Worm (Caenorhabditis elegans): ENCODE measurements around the gene ZC196.8.

Gene ZC196.8

DNA sequence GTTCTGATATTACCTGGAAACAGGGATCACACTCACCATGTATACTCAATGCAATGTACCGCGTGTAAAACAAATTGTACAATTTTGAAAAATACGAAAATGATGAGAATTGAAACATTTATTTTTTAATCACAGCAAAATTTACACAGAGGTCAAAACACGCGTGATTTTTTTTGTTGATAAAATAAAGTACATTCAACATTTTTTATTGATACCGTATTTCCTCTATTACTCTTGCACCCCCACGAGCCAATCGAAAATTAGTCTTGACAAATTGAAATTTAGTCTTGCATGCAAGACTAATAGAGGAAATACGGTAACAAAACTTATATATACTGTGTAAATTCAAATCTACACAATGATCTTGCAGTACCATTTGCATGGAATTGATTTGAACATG, 34.4 kb downstream of the ZC196.8 start, which contains the start of gene ZC190.8:
ZC190.8 (minus strand) TSS at position 101 of the 400 bp plus-strand sequence.
- TF ChIP-seq ceh-83 (GFP tag; optimal IDR thresholded peaks at IDR 0.05) (no peak), nhr-237 (tag; optimal IDR thresholded peaks at IDR 0.05) (no peak), sem-2 (GFP tag; optimal IDR thresholded peaks at IDR 0.05) (no peak), nhr-76 (tag; optimal IDR thresholded peaks at IDR 0.05) (no peak), elt-1 (tag; optimal IDR thresholded peaks at IDR 0.05; ENCODE audit: borderline replicate concordance, insufficient read depth) (no peak), pha-4 (tag; optimal IDR thresholded peaks at IDR 0.05) (no peak), zip-8 (tag; optimal IDR thresholded peaks at IDR 0.05) (no peak), nhr-2 (tag; optimal IDR thresholded peaks at IDR 0.05) (no peak), drap-1 (GFP tag; optimal IDR thresholded peaks at IDR 0.05) (no peak), mab-5 (tag; optimal IDR thresholded peaks at IDR 0.05) (no peak), elt-3 (tag; optimal IDR thresholded peaks at IDR 0.05) (no peak), M03D4.4 (tag; optimal IDR thresholded peaks at IDR 0.05) (no peak), ham-2 (GFP tag; optimal IDR thresholded peaks at IDR 0.05) (no peak), ceh-43 (GFP tag; optimal IDR thresholded peaks at IDR 0.05) (no peak)

- TF ChIP-seq drap-1 (GFP tag; optimal IDR thresholded peaks at IDR 0.05) (no peak), tbx-8 (GFP tag; optimal IDR thresholded peaks at IDR 0.05) (no peak)
Observed at ce11 chrV:8686764-8687163, 35.3 kb downstream of the ZC196.8 start, which contains the start of gene ZC190.7. Gene ZC190.7 (minus strand): TSS chrV:8686864.

DNA sequence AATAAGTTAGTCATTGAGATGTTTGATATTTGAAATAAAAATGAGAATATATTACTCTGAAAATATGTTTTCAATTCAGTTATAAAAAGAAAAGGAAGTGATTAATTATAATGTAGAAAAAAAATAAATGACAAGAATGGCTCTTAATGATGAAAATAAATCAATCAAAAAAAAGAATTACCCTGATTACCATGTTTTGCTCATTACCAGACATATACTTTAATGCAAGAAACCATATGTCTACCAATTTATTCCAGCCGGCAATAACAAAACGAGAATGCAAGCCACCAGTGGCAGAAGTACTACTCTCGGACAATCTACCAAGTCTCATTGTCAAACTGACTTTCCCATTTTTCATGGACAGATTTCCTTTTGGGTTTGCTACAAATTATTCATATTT, 38.3 kb downstream of the ZC196.8 start:
- TF ChIP-seq sptf-1 (tag; optimal IDR thresholded peaks at IDR 0.05) = no peak
- TF ChIP-seq nhr-237 (tag; optimal IDR thresholded peaks at IDR 0.05) = no peak
- TF ChIP-seq zip-8 (tag; optimal IDR thresholded peaks at IDR 0.05) = no peak
- TF ChIP-seq unc-62 (GFP tag; optimal IDR thresholded peaks at IDR 0.05) = no peak
- no peak for TF ChIP-seq mls-2 (tag; optimal IDR thresholded peaks at IDR 0.05)
- TF ChIP-seq mep-1 (tag; optimal IDR thresholded peaks at IDR 0.05) = no peak
- no peak for TF ChIP-seq hlh-1 (tag; optimal IDR thresholded peaks at IDR 0.05)
- no peak for TF ChIP-seq ceh-43 (GFP tag; optimal IDR thresholded peaks at IDR 0.05)
- TF ChIP-seq ham-2 (GFP tag; optimal IDR thresholded peaks at IDR 0.05) = no peak
- no peak for TF ChIP-seq lsy-2 (tag; optimal IDR thresholded peaks at IDR 0.05)
- TF ChIP-seq lin-13 (tag; optimal IDR thresholded peaks at IDR 0.05) = no peak
- no peak for TF ChIP-seq ztf-11 (tag; optimal IDR thresholded peaks at IDR 0.05)
- no peak for TF ChIP-seq mab-5 (tag; optimal IDR thresholded peaks at IDR 0.05)
- TF ChIP-seq lin-32 (GFP tag; optimal IDR thresholded peaks at IDR 0.05) = no peak
- TF ChIP-seq snpc-4 (tag; optimal IDR thresholded peaks at IDR 0.05) = no peak
- no peak for TF ChIP-seq cnd-1 (tag; optimal IDR thresholded peaks at IDR 0.05)
- no peak for TF ChIP-seq nhr-2 (tag; optimal IDR thresholded peaks at IDR 0.05)
- TF ChIP-seq unc-120 (tag; optimal IDR thresholded peaks at IDR 0.05; ENCODE audit: poor library complexity, severe bottlenecking) = no peak
- no peak for TF ChIP-seq ceh-39 (tag; optimal IDR thresholded peaks at IDR 0.05)
- TF ChIP-seq sem-2 (GFP tag; optimal IDR thresholded peaks at IDR 0.05) = no peak

DNA sequence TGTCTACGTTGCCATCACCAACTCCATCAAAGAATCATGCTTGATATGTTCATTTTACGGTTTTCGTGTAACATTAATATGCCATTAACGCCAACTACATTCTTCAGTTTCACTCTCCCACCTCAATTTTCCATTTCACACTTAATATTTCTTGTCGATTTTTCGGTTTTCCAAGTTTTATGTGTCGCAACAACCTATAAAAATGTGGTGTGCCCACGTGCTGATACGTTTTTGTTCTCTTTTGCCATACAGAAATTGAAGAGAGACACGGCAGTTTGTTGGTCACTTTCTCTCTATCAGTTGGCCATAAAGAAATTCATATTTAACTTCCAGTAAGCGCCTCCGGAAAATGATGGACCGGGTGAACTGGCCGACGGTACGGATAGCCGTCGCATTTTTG, 39.3 kb downstream of the ZC196.8 start, which contains the start of gene cln-3.3:
cln-3.3 (plus strand) TSS at position 334 of the 400 bp plus-strand sequence.
- TF ChIP-seq ceh-43 (GFP tag; optimal IDR thresholded peaks at IDR 0.05) (no peak), mls-2 (tag; optimal IDR thresholded peaks at IDR 0.05) (no peak), sem-2 (GFP tag; optimal IDR thresholded peaks at IDR 0.05) (no peak), ham-2 (GFP tag; optimal IDR thresholded peaks at IDR 0.05) (no peak), nhr-12 (tag; optimal IDR thresholded peaks at IDR 0.05) (no peak), elt-3 (tag; optimal IDR thresholded peaks at IDR 0.05) (no peak), snpc-4 (tag; optimal IDR thresholded peaks at IDR 0.05) (no peak), ceh-39 (tag; optimal IDR thresholded peaks at IDR 0.05) (no peak), unc-62 (GFP tag; optimal IDR thresholded peaks at IDR 0.05) (no peak), unc-120 (tag; optimal IDR thresholded peaks at IDR 0.05; ENCODE audit: poor library complexity, severe bottlenecking) (no peak), elt-1 (tag; optimal IDR thresholded peaks at IDR 0.05; ENCODE audit: borderline replicate concordance, insufficient read depth) (no peak), flh-1 (GFP tag; optimal IDR thresholded peaks at IDR 0.05) (no peak), ztf-11 (tag; optimal IDR thresholded peaks at IDR 0.05) (no peak), mab-5 (tag; optimal IDR thresholded peaks at IDR 0.05) (no peak), cnd-1 (tag; optimal IDR thresholded peaks at IDR 0.05) (no peak), nhr-28 (tag; optimal IDR thresholded peaks at IDR 0.05) (no peak), nhr-76 (tag; optimal IDR thresholded peaks at IDR 0.05) (no peak), blmp-1 (tag; optimal IDR thresholded peaks at IDR 0.05) (no peak), unc-39 (tag; optimal IDR thresholded peaks at IDR 0.05) (no peak)

Data from whole organism, mixed stage, embryonic.